Worm (Caenorhabditis elegans): ENCODE results near the gene col-117.

col-117 gene

ce11 chrIV:8826606-8827000 is 2.6 kb upstream of the col-117 start (continued):
- TF ChIP-seq ceh-82 (tag; optimal IDR thresholded peaks at IDR 0.05) (peak in 1 of 3 experiments; percentile 11), nhr-11 (tag; optimal IDR thresholded peaks at IDR 0.05) (no peak), egl-13 (tag; optimal IDR thresholded peaks at IDR 0.05) (no peak), isw-1 (GFP tag; IDR thresholded peaks at IDR 0.05) (no peak), sptf-1 (tag; optimal IDR thresholded peaks at IDR 0.05) (no peak), nhr-71 (tag; optimal IDR thresholded peaks at IDR 0.05) (peak; percentile 50), C34B4.2 (tag; optimal IDR thresholded peaks at IDR 0.05) (no peak), nhr-19 (GFP tag; conservative IDR thresholded peaks at IDR 0.05) (no peak), pqm-1 (tag; optimal IDR thresholded peaks at IDR 0.05) (no peak), blmp-1 (tag; optimal IDR thresholded peaks at IDR 0.05) (peak; percentile 93), ces-1 (GFP tag; optimal IDR thresholded peaks at IDR 0.05) (no peak), F16B12.6 (tag; optimal IDR thresholded peaks at IDR 0.05) (no peak), nhr-85 (tag) (peak; percentile 5), nhr-237 (tag; optimal IDR thresholded peaks at IDR 0.05) (no peak), mab-9 (GFP tag; IDR thresholded peaks at IDR 0.05) (no peak), snu-23 (GFP tag; optimal IDR thresholded peaks at IDR 0.05) (peak; percentile 51), lin-15B (tag; optimal IDR thresholded peaks at IDR 0.05) (no peak), lin-35 (GFP tag; optimal IDR thresholded peaks at IDR 0.05) (peak; percentile 32 to 69), xbp-1 (tag; optimal IDR thresholded peaks at IDR 0.05) (peak; percentile 77), swsn-7 (tag; optimal IDR thresholded peaks at IDR 0.05) (peak; percentile 16)

DNA sequence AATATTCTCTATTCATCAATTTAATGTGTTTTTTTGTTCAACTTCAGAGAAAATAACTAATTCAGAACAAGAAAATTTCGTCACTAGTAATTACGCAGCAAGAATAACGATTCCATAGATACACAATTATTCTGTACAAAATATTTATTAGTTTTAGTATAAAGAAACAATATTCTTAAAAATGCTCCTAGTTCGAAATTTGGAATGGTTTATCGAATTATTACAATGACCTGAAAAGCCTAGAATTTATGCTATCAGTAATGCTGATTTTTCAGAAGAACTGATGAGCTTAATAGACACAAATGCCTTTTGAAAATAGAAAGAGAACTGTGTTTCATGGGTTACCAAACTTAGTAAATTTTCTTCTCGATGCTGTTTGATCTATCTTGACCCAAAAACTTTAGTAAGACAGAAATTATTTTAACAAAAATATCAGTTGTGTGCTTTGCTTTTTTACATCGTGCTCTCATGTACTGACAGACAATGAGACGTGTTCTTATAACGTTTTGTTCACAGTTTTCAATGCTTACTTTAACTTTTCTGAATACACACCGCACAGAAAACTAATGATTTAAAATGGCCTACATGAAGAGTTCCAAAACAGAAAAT is 2.1 kb upstream of the col-117 start:
- TF ChIP-seq nhr-85 (tag), result peak; percentile 74
- peak; percentile 19 for TF ChIP-seq jun-1 (tag; optimal IDR thresholded peaks at IDR 0.05)
- peak; percentile 87 for TF ChIP-seq aly-2 (tag; optimal IDR thresholded peaks at IDR 0.05)
- TF ChIP-seq ama-1 (optimal IDR thresholded peaks at IDR 0.05), result no peak
- no peak for TF ChIP-seq sptf-1 (tag; optimal IDR thresholded peaks at IDR 0.05)
- peak in 2 of 6 experiments; percentile 27 to 28 for TF ChIP-seq elt-3 (tag; optimal IDR thresholded peaks at IDR 0.05)
- no peak for TF ChIP-seq C04F5.9 (tag; optimal IDR thresholded peaks at IDR 0.05)

ce11 chrIV:8822598-8822997 is 1.4 kb downstream of the col-117 start:
- TF ChIP-seq nhr-71 (tag; optimal IDR thresholded peaks at IDR 0.05) (peak; percentile 24), elt-3 (tag; optimal IDR thresholded peaks at IDR 0.05) (peak in 2 of 6 experiments; percentile 18 to 36), lin-14 (GFP tag; optimal IDR thresholded peaks at IDR 0.05) (peak; percentile 28), pag-3 (tag; optimal IDR thresholded peaks at IDR 0.05; ENCODE audit: borderline replicate concordance, insufficient read depth) (no peak), tbx-2 (tag; optimal IDR thresholded peaks at IDR 0.05) (peak; percentile 12), ces-1 (GFP tag; optimal IDR thresholded peaks at IDR 0.05) (no peak), nhr-85 (tag) (peak; percentile 75), aly-2 (tag; optimal IDR thresholded peaks at IDR 0.05) (peak; percentile 92), nhr-90 (tag; optimal IDR thresholded peaks at IDR 0.05; ENCODE audit: poor library complexity) (peak; percentile 31), zag-1 (tag; optimal IDR thresholded peaks at IDR 0.05) (no peak)

DNA sequence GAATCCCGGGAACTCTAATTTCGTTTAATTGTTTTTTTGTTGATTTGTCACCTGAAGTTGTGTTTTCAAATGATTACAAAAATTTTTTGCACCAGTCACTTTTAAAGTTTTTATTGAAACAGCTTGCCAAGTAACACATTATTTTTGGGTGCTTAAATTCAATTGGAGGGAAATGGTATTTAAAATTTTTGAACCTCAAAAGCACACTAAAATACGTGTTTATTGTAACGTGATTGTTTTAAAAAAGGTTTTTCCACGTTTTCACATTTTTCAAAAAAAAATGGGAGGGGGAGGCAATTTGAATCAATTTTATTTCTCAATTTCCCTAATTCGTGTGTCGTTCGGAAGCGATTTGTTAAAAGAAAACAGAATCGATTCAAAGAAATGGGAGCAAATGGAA is 2.8 kb downstream of the col-117 start, which contains the start of gene T28C6.5:
TSS of gene T28C6.5 (plus strand) at position 301 of the 400 bp plus-strand sequence.
- TF ChIP-seq ceh-8 (GFP tag; optimal IDR thresholded peaks at IDR 0.05), result no peak
- TF ChIP-seq unc-130 (tag; optimal IDR thresholded peaks at IDR 0.05), result no peak
- TF ChIP-seq nhr-71 (tag; optimal IDR thresholded peaks at IDR 0.05), result no peak
- TF ChIP-seq snu-23 (GFP tag; optimal IDR thresholded peaks at IDR 0.05), result no peak
- TF ChIP-seq nhr-77 (tag; optimal IDR thresholded peaks at IDR 0.05), result no peak
- no peak for TF ChIP-seq pag-3 (tag; optimal IDR thresholded peaks at IDR 0.05; ENCODE audit: borderline replicate concordance, insufficient read depth)
- no peak for TF ChIP-seq blmp-1 (tag; optimal IDR thresholded peaks at IDR 0.05)
- TF ChIP-seq pax-3 (tag; optimal IDR thresholded peaks at IDR 0.05), result no peak
- no peak for TF ChIP-seq grh-1 (GFP tag; IDR thresholded peaks at IDR 0.05)
- TF ChIP-seq xbp-1 (tag; optimal IDR thresholded peaks at IDR 0.05), result no peak
- no peak for TF ChIP-seq ztf-4 (tag; optimal IDR thresholded peaks at IDR 0.05)

Data from whole organism, L1 larva.